Worm (Caenorhabditis elegans) whole organism, young adult: ENCODE results near the gene R04A9.6.

ENCODE experiments used
- B0035.1 ChIP-seq: sonication (generic microtip); optimal IDR thresholded peaks from 2 replicates; lab custom pipeline; 2016; ENCODE audit warnings: missing genetic modification characterization, mild to moderate bottlenecking, missing compliant biosample characterization, missing genotype, missing genetic modification reagents
- F33H1.4 ChIP-seq: fragments of 200-800 bp; sonication (Bioruptor generic); IDR thresholded peaks from 2 replicates; pipeline ENCODE4 v1.3.6; 2022; ENCODE audit warnings: missing genetic modification reagents, missing genetic modification characterization, missing compliant biosample characterization
- F39B2.1 ChIP-seq: fragments of 200-800 bp; sonication (Bioruptor generic); IDR thresholded peaks from 2 replicates; pipeline ENCODE4 v1.3.6; 2022; ENCODE audit warnings: missing genetic modification reagents, missing genetic modification characterization, missing compliant biosample characterization
- F52B5.7 ChIP-seq: sonication (generic microtip); optimal IDR thresholded peaks from 2 replicates; lab custom pipeline; 2016; ENCODE audit warnings: mild to moderate bottlenecking, missing genetic modification characterization, missing compliant biosample characterization
- F55B11.4 ChIP-seq: sonication (generic microtip); optimal IDR thresholded peaks from 2 replicates; lab custom pipeline; 2016; ENCODE audit warnings: missing compliant biosample characterization, missing genetic modification characterization, borderline replicate concordance; ENCODE audit not compliant: insufficient read depth
- F57C9.4 ChIP-seq: sonication (generic microtip); optimal IDR thresholded peaks from 2 replicates; lab custom pipeline; 2017; ENCODE audit warnings: mild to moderate bottlenecking, missing genetic modification characterization, missing compliant biosample characterization
- K11D2.4 ChIP-seq: fragments of 200-800 bp; sonication (Bioruptor generic); IDR thresholded peaks from 2 replicates; pipeline ENCODE4 v1.3.6; 2022; ENCODE audit warnings: missing genetic modification reagents, missing genetic modification characterization, missing compliant biosample characterization
- K12H6.12 ChIP-seq: fragments of 200-800 bp; sonication (Bioruptor generic); optimal IDR thresholded peaks from 2 replicates; lab custom pipeline; 2018; ENCODE audit warnings: mild to moderate bottlenecking, missing genetic modification characterization, missing compliant biosample characterization
- atf-7 ChIP-seq: sonication (generic microtip); optimal IDR thresholded peaks from 2 replicates; lab custom pipeline; 2017; ENCODE audit warnings: mild to moderate bottlenecking, missing genetic modification characterization, missing compliant biosample characterization
- athp-1 ChIP-seq: sonication (generic microtip); optimal IDR thresholded peaks from 2 replicates; lab custom pipeline; 2017; ENCODE audit warnings: mild to moderate bottlenecking, missing genetic modification characterization, missing compliant biosample characterization
- attf-3 ChIP-seq: fragments of 200-800 bp; sonication (Bioruptor generic); conservative IDR thresholded peaks from 2 replicates; pipeline ENCODE4 v1.3.6; 2022; ENCODE audit warnings: missing genetic modification reagents, missing genetic modification characterization, missing compliant biosample characterization
- attf-5 ChIP-seq: fragments of 200-800 bp; sonication (Bioruptor generic); optimal IDR thresholded peaks from 2 replicates; lab custom pipeline; 2018; ENCODE audit warnings: mild to moderate bottlenecking, missing genetic modification characterization, missing compliant biosample characterization
- bed-1 ChIP-seq: fragments of 200-800 bp; sonication (Bioruptor generic); IDR thresholded peaks from 2 replicates; pipeline ENCODE4 v1.3.6; 2022; ENCODE audit warnings: missing genetic modification reagents, missing genetic modification characterization, missing compliant biosample characterization
- cebp-1 ChIP-seq, 2 experiments: fragments of 200-800 bp in 1 of 2; sonication (Bioruptor generic) in 1 of 2; sonication (generic microtip) in 1 of 2; IDR thresholded peaks in 1 of 2; optimal IDR thresholded peaks in 1 of 2; 2 replicates each; pipeline versions ENCODE4 v1.3.6 to Lab custom; 2017 to 2022; ENCODE audit warnings: missing compliant biosample characterization in 2 of 2, missing genetic modification characterization in 2 of 2, mild to moderate bottlenecking in 1 of 2, missing genetic modification reagents in 1 of 2, moderate library complexity in 1 of 2
- ceh-100 ChIP-seq: fragments of 200-800 bp; sonication (Bioruptor generic); IDR thresholded peaks from 2 replicates; pipeline ENCODE4 v1.3.6; 2022; ENCODE audit warnings: missing genetic modification reagents, missing genetic modification characterization, missing compliant biosample characterization
- ceh-27 ChIP-seq: fragments of 200-800 bp; sonication (Bioruptor generic); optimal IDR thresholded peaks from 2 replicates; lab custom pipeline; 2018; ENCODE audit warnings: mild to moderate bottlenecking, missing genetic modification characterization, moderate library complexity, missing compliant biosample characterization
- ceh-40 ChIP-seq: fragments of 200-800 bp; sonication (Bioruptor generic); IDR thresholded peaks from 2 replicates; pipeline ENCODE4 v1.3.6; 2022; ENCODE audit warnings: missing genetic modification characterization, missing compliant biosample characterization
- egl-18 ChIP-seq: fragments of 200-800 bp; sonication (Bioruptor generic); IDR thresholded peaks from 2 replicates; pipeline ENCODE4 v1.3.6; 2022; ENCODE audit warnings: missing genetic modification reagents, missing genetic modification characterization, missing compliant biosample characterization
- egl-44 ChIP-seq: fragments of 200-800 bp; sonication (Bioruptor generic); IDR thresholded peaks from 2 replicates; pipeline ENCODE4 v1.3.6; 2022; ENCODE audit warnings: missing genetic modification reagents, missing genetic modification characterization, missing compliant biosample characterization
- him-1 ChIP-seq: sonication (generic microtip); optimal IDR thresholded peaks from 2 replicates; lab custom pipeline; 2016; ENCODE audit warnings: missing genotype, missing genetic modification reagents, missing genetic modification characterization, missing compliant biosample characterization
- hmg-1.2 ChIP-seq: fragments of 200-800 bp; sonication (Bioruptor generic); IDR thresholded peaks from 2 replicates; pipeline ENCODE4 v1.3.6; 2022; ENCODE audit warnings: missing genetic modification reagents, missing genetic modification characterization, missing compliant biosample characterization
- hrde-1 ChIP-seq: sonication (generic microtip); optimal IDR thresholded peaks from 2 replicates; lab custom pipeline; 2016; ENCODE audit warnings: missing genetic modification characterization, mild to moderate bottlenecking, missing compliant biosample characterization, moderate library complexity, missing genotype, missing genetic modification reagents, borderline replicate concordance
- let-607 ChIP-seq, 2 experiments: fragments of 200-800 bp in 1 of 2; sonication (Bioruptor generic) in 1 of 2; sonication (generic microtip) in 1 of 2; optimal IDR thresholded peaks; 2 replicates each; lab custom pipeline; 2016 to 2018; ENCODE audit warnings: mild to moderate bottlenecking in 2 of 2, missing compliant biosample characterization in 2 of 2, missing genetic modification characterization in 2 of 2, moderate library complexity in 2 of 2, missing genotype in 1 of 2
- lin-26 ChIP-seq: fragments of 200-800 bp; sonication (Bioruptor generic); IDR thresholded peaks from 2 replicates; pipeline ENCODE4 v1.3.6; 2022; ENCODE audit warnings: missing genetic modification reagents, missing genetic modification characterization, missing compliant biosample characterization
- lin-35 ChIP-seq, 3 experiments: fragments of 150-350 bp in 2 of 3; sonication (generic microtip) in 1 of 3; optimal IDR thresholded peaks; 2 replicates each; lab custom pipeline; 2014 to 2018; ENCODE audit warnings: missing biosample characterization in 3 of 3, missing genetic modification characterization in 3 of 3, missing genetic modification reagents in 3 of 3
- lin-40 ChIP-seq: sonication (generic microtip); optimal IDR thresholded peaks from 2 replicates; lab custom pipeline; 2016; ENCODE audit warnings: missing genetic modification characterization, mild to moderate bottlenecking, missing compliant biosample characterization, missing genotype, missing genetic modification reagents
- lin-54 ChIP-seq: fragments of 200-800 bp; sonication (Bioruptor generic); optimal IDR thresholded peaks from 2 replicates; lab custom pipeline; 2018; ENCODE audit warnings: mild to moderate bottlenecking, missing genetic modification characterization, missing compliant biosample characterization
- lir-1 ChIP-seq: fragments of 200-800 bp; sonication (Bioruptor generic); conservative IDR thresholded peaks from 2 replicates; pipeline ENCODE4 v1.3.6; 2022; ENCODE audit warnings: missing genetic modification reagents, missing genetic modification characterization, missing compliant biosample characterization
- lsl-1 ChIP-seq: fragments of 200-800 bp; sonication (Bioruptor generic); optimal IDR thresholded peaks from 2 replicates; lab custom pipeline; 2018; ENCODE audit warnings: mild to moderate bottlenecking, missing genetic modification characterization, moderate library complexity, missing compliant biosample characterization
- madf-10 ChIP-seq: sonication (generic microtip); optimal IDR thresholded peaks from 2 replicates; lab custom pipeline; 2016; ENCODE audit warnings: mild to moderate bottlenecking, missing genetic modification characterization, missing compliant biosample characterization
- mcd-1 ChIP-seq: fragments of 200-800 bp; sonication (Bioruptor generic); IDR thresholded peaks from 2 replicates; pipeline ENCODE4 v1.3.6; 2022; ENCODE audit warnings: missing genetic modification reagents, missing genetic modification characterization, missing compliant biosample characterization
- nfyb-1 ChIP-seq: fragments of 200-800 bp; sonication (Bioruptor generic); IDR thresholded peaks from 2 replicates; pipeline ENCODE4 v1.3.6; 2022; ENCODE audit warnings: missing genetic modification reagents, missing genetic modification characterization, missing compliant biosample characterization
- nhr-179 ChIP-seq: sonication (generic microtip); optimal IDR thresholded peaks from 2 replicates; lab custom pipeline; 2016; ENCODE audit warnings: mild to moderate bottlenecking, missing genetic modification characterization, missing compliant biosample characterization
- nhr-27 ChIP-seq: fragments of 200-800 bp; sonication (Bioruptor generic); optimal IDR thresholded peaks from 2 replicates; lab custom pipeline; 2018; ENCODE audit warnings: mild to moderate bottlenecking, missing genetic modification characterization, moderate library complexity, missing compliant biosample characterization
- nhr-90 ChIP-seq: sonication (generic microtip); optimal IDR thresholded peaks from 2 replicates; lab custom pipeline; 2016; ENCODE audit warnings: missing genotype, mild to moderate bottlenecking, missing genetic modification characterization, missing compliant biosample characterization
- pbrm-1 ChIP-seq: fragments of 200-800 bp; sonication (Bioruptor generic); IDR thresholded peaks from 2 replicates; pipeline ENCODE4 v1.3.6; 2022; ENCODE audit warnings: missing genetic modification reagents, missing genetic modification characterization, missing compliant biosample characterization
- pha-4 ChIP-seq: fragments of 150-350 bp; sonication (generic microtip); optimal IDR thresholded peaks from 2 replicates; lab custom pipeline; 2014; ENCODE audit warnings: missing biosample characterization, missing genetic modification reagents, missing genetic modification characterization
- repo-1 ChIP-seq: sonication (generic microtip); optimal IDR thresholded peaks from 2 replicates; lab custom pipeline; 2017; ENCODE audit warnings: mild to moderate bottlenecking, missing genetic modification characterization, missing compliant biosample characterization
- sea-2 ChIP-seq: fragments of 200-800 bp; sonication (Bioruptor generic); IDR thresholded peaks from 2 replicates; pipeline ENCODE4 v1.3.6; 2022; ENCODE audit warnings: missing genetic modification characterization, missing compliant biosample characterization
- snpc-1.1 ChIP-seq: sonication (generic microtip); optimal IDR thresholded peaks from 2 replicates; lab custom pipeline; 2017; ENCODE audit warnings: missing genetic modification characterization, mild to moderate bottlenecking, missing compliant biosample characterization, antibody characterized with exemption, moderate library complexity, missing genotype, missing genetic modification reagents; ENCODE audit not compliant: insufficient read depth
- sptf-2 ChIP-seq: fragments of 200-800 bp; sonication (Bioruptor generic); optimal IDR thresholded peaks from 2 replicates; lab custom pipeline; 2018; ENCODE audit warnings: mild to moderate bottlenecking, missing genetic modification characterization, missing compliant biosample characterization
- tlf-1 ChIP-seq: fragments of 200-800 bp; sonication (Bioruptor generic); optimal IDR thresholded peaks from 2 replicates; lab custom pipeline; 2018; ENCODE audit warnings: mild to moderate bottlenecking, missing genetic modification characterization, missing compliant biosample characterization
- zfh-2 ChIP-seq: fragments of 200-800 bp; sonication (Bioruptor generic); conservative IDR thresholded peaks from 2 replicates; pipeline ENCODE4 v1.3.6; 2022; ENCODE audit warnings: missing genetic modification reagents, missing genetic modification characterization, missing compliant biosample characterization
- ztf-22 ChIP-seq: fragments of 200-800 bp; sonication (Bioruptor generic); optimal IDR thresholded peaks from 2 replicates; lab custom pipeline; 2018; ENCODE audit warnings: mild to moderate bottlenecking, missing genetic modification characterization, moderate library complexity, missing compliant biosample characterization
- ztf-28 ChIP-seq: fragments of 200-800 bp; sonication (Bioruptor generic); IDR thresholded peaks from 2 replicates; pipeline ENCODE4 v1.3.6; 2022; ENCODE audit warnings: missing genetic modification reagents, missing genetic modification characterization, missing compliant biosample characterization

Gene R04A9.6

DNA sequence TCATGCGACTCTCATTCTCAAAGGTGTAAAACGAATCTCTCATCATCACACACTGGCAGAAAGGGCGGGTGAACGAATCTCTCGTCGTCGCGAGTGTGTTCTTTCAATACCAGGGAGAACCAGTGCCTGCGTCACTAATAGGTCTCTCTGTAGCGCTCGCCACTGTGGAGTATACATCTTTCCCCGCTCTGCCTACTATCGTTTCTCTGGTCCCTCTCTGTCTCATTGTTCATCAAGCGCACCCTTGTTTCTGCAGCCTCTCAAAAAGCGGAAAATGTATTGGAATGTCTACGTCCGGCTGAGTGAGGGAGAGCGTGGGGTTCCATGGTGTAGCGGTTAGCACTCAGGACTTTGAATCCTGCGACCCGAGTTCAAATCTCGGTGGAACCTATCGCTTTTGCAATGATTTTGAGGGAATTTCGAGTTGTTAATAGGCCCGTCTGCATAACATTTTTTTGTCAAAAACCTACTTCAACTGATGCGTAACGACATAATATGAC lies 12.8 kb downstream of the R04A9.6 start (continued):
- TF ChIP-seq bed-1 (GFP tag; lab: Robert Waterston, UW), result 0 out of 2 replicates have a peak, but pooled peaks have one; percentile 8
- TF ChIP-seq atf-7, result peak; percentile 91
- no peak for TF ChIP-seq F57C9.4 (tag; lab: Kevin White, UChicago)
- TF ChIP-seq F39B2.1, result no peak
- TF ChIP-seq nhr-27, result peak; percentile 35
- TF ChIP-seq ceh-27 (GFP tag; lab: Kevin White, UChicago), result peak; percentile 92
- peak; percentile 55 for TF ChIP-seq attf-5 (GFP tag; lab: Kevin White, UChicago)
- peak; percentile 86 for TF ChIP-seq egl-18 (GFP tag; lab: Robert Waterston, UW)
- TF ChIP-seq F55B11.4, result no peak
- peak; percentile 29; the same call in 1 of the 2 replicates for TF ChIP-seq attf-3 (GFP tag; lab: Robert Waterston, UW)
- TF ChIP-seq mcd-1 (GFP tag; lab: Robert Waterston, UW), result peak; percentile 83
- peak in 1 of 3 experiments; percentile 82 for TF ChIP-seq lin-35 (GFP tag; optimal IDR thresholded peaks at IDR 0.05; lab: Kevin White, UChicago)
- TF ChIP-seq lin-54 (GFP tag; lab: Kevin White, UChicago), result peak; percentile 68
- TF ChIP-seq athp-1, result peak; percentile 64
- peak; percentile 89 for TF ChIP-seq nfyb-1 (GFP tag; lab: Robert Waterston, UW)
- TF ChIP-seq cebp-1 (GFP tag; IDR thresholded peaks at IDR 0.05; lab: Robert Waterston, UW), result peak; percentile 61; the same call in 1 of the 2 replicates
- peak; percentile 91 for TF ChIP-seq cebp-1 (tag; optimal IDR thresholded peaks at IDR 0.05; lab: Kevin White, UChicago)
- peak; percentile 92 for TF ChIP-seq repo-1 (tag; lab: Kevin White, UChicago)
- TF ChIP-seq sea-2 (GFP tag; lab: Robert Waterston, UW), result 0 out of 2 replicates have a peak, but pooled peaks have one; percentile 48
- peak; percentile 98 for TF ChIP-seq lin-40 (tag; lab: Kevin White, UChicago)
- TF ChIP-seq hrde-1, result peak; percentile 80
- peak; percentile 83 for TF ChIP-seq nhr-90
- TF ChIP-seq K12H6.12 (tag; lab: Kevin White, UChicago), result peak; percentile 85
- peak; percentile 92 for TF ChIP-seq zfh-2 (GFP tag; lab: Robert Waterston, UW)
- TF ChIP-seq lsl-1 (GFP tag; lab: Kevin White, UChicago), result no peak
- no peak for TF ChIP-seq ceh-100
- peak; percentile 39; the same call in 1 of the 2 replicates for TF ChIP-seq ztf-28 (GFP tag; lab: Robert Waterston, UW)
- TF ChIP-seq K11D2.4 (GFP tag; lab: Robert Waterston, UW), result peak; percentile 89
- no peak for TF ChIP-seq pha-4 (tag; lab: Kevin White, UChicago)
- TF ChIP-seq F33H1.4 (GFP tag; lab: Robert Waterston, UW), result no peak
- TF ChIP-seq B0035.1 (tag; lab: Kevin White, UChicago), result peak; percentile 83
- no peak for TF ChIP-seq sptf-2 (GFP tag; lab: Kevin White, UChicago)
- TF ChIP-seq F52B5.7, result peak; percentile 33
- TF ChIP-seq madf-10 (tag; lab: Kevin White, UChicago), result peak; percentile 91
- peak; percentile 39 for TF ChIP-seq nhr-179 (tag; lab: Kevin White, UChicago)
- peak; percentile 73; the same call in 1 of the 2 replicates for TF ChIP-seq pbrm-1 (GFP tag; lab: Robert Waterston, UW)
- TF ChIP-seq hmg-1.2 (GFP tag; lab: Robert Waterston, UW), result peak; percentile 89
- TF ChIP-seq lin-26, result peak; percentile 86
- peak; percentile 69 for TF ChIP-seq tlf-1
- 0 out of 2 replicates have a peak, but pooled peaks have one; percentile 42 for TF ChIP-seq ceh-40 (GFP tag; lab: Robert Waterston, UW)
- TF ChIP-seq snpc-1.1 (tag; lab: Kevin White, UChicago), result no peak
- TF ChIP-seq lir-1 (GFP tag; lab: Robert Waterston, UW), result 0 out of 2 replicates have a peak, but pooled peaks have one; percentile 18
- TF ChIP-seq let-607 (tag; optimal IDR thresholded peaks at IDR 0.05; lab: Kevin White, UChicago), result peak in 1 of 2 experiments; percentile 85
- TF ChIP-seq egl-44, result 0 out of 2 replicates have a peak, but pooled peaks have one; percentile 51
- TF ChIP-seq him-1, result peak; percentile 83
- TF ChIP-seq ztf-22 (GFP tag; lab: Kevin White, UChicago), result peak; percentile 32
